Worm (Caenorhabditis elegans) whole organism, L3 larva: ENCODE measurements around the gene exc-15.

ENCODE experiments used
- R02D3.7 ChIP-seq: fragments of 150-350 bp; optimal IDR thresholded peaks from 2 replicates; lab custom pipeline; 2014; ENCODE audit warnings: missing biosample characterization, missing genetic modification characterization
- ZK546.5 ChIP-seq: sonication (generic microtip); optimal IDR thresholded peaks from 2 replicates; lab custom pipeline; 2017; ENCODE audit warnings: missing biosample characterization, missing genetic modification characterization
- aly-2 ChIP-seq: fragments of 150-350 bp; optimal IDR thresholded peaks from 2 replicates; lab custom pipeline; 2014; ENCODE audit warnings: missing biosample characterization, missing genetic modification characterization
- ceh-16 ChIP-seq: sonication (generic microtip); optimal IDR thresholded peaks from 2 replicates; lab custom pipeline; 2017; ENCODE audit warnings: missing biosample characterization, missing genetic modification characterization
- ceh-82 ChIP-seq: fragments of 150-350 bp; optimal IDR thresholded peaks from 2 replicates; lab custom pipeline; 2014; ENCODE audit warnings: missing biosample characterization, missing genetic modification characterization
- ceh-9 ChIP-seq: sonication (generic microtip); optimal IDR thresholded peaks from 2 replicates; lab custom pipeline; 2018; ENCODE audit warnings: missing biosample characterization, missing genetic modification characterization
- egl-5 ChIP-seq: fragments of 150-350 bp; optimal IDR thresholded peaks from 2 replicates; lab custom pipeline; 2017; ENCODE audit warnings: missing biosample characterization, missing genetic modification reagents, missing genetic modification characterization, inconsistent platforms
- elt-1 ChIP-seq: fragments of 150-350 bp; optimal IDR thresholded peaks from 2 replicates; lab custom pipeline; 2014; ENCODE audit warnings: missing biosample characterization, missing genetic modification characterization
- elt-2 ChIP-seq: sonication (generic microtip); optimal IDR thresholded peaks from 2 replicates; lab custom pipeline; 2016; ENCODE audit warnings: missing genetic modification reagents, mild to moderate bottlenecking, missing genetic modification characterization, missing compliant biosample characterization
- elt-3 ChIP-seq, 3 experiments: fragments of 150-350 bp in 1 of 3; sonication (generic microtip) in 2 of 3; optimal IDR thresholded peaks; 2 replicates in 2 of 3; 4 replicates in 1 of 3; lab custom pipeline; 2014 to 2017; ENCODE audit warnings: missing biosample characterization in 3 of 3, missing genetic modification characterization in 3 of 3
- fkh-10 ChIP-seq: sonication (generic microtip); optimal IDR thresholded peaks from 2 replicates; lab custom pipeline; 2017; ENCODE audit warnings: missing biosample characterization, missing genetic modification reagents, missing genetic modification characterization
- fos-1 ChIP-seq: fragments of 150-350 bp; optimal IDR thresholded peaks from 2 replicates; lab custom pipeline; 2014; ENCODE audit warnings: missing biosample characterization, missing genetic modification characterization
- hmg-11 ChIP-seq: sonication (generic microtip); optimal IDR thresholded peaks from 2 replicates; lab custom pipeline; 2016; ENCODE audit warnings: missing genetic modification characterization, missing compliant biosample characterization
- jun-1 ChIP-seq: fragments of 150-350 bp; optimal IDR thresholded peaks from 2 replicates; lab custom pipeline; 2014; ENCODE audit warnings: missing biosample characterization, missing genetic modification reagents, missing genetic modification characterization
- lin-15B ChIP-seq: fragments of 150-350 bp; optimal IDR thresholded peaks from 2 replicates; lab custom pipeline; 2014; ENCODE audit warnings: missing biosample characterization, missing genetic modification characterization
- lin-39 ChIP-seq: fragments of 150-350 bp; optimal IDR thresholded peaks from 2 replicates; lab custom pipeline; 2018; ENCODE audit warnings: missing biosample characterization, missing genetic modification reagents, missing genetic modification characterization
- nfya-1 ChIP-seq: sonication (generic microtip); optimal IDR thresholded peaks from 2 replicates; lab custom pipeline; 2017; ENCODE audit warnings: missing genetic modification characterization, mild to moderate bottlenecking, missing compliant biosample characterization, antibody characterized with exemption, moderate library complexity; ENCODE audit not compliant: insufficient read depth
- nhr-11 ChIP-seq: fragments of 150-350 bp; optimal IDR thresholded peaks from 2 replicates; lab custom pipeline; 2014; ENCODE audit warnings: missing biosample characterization, missing genetic modification characterization
- nhr-23 ChIP-seq: fragments of 150-350 bp; optimal IDR thresholded peaks from 2 replicates; lab custom pipeline; 2014; ENCODE audit warnings: missing biosample characterization, missing genetic modification reagents, missing genetic modification characterization
- nhr-237 ChIP-seq: fragments of 150-350 bp; optimal IDR thresholded peaks from 2 replicates; lab custom pipeline; 2014; ENCODE audit warnings: missing biosample characterization, missing genetic modification characterization
- nhr-25 ChIP-seq: sonication (generic microtip); optimal IDR thresholded peaks from 2 replicates; lab custom pipeline; 2017; ENCODE audit warnings: missing biosample characterization, missing genetic modification characterization
- nhr-43 ChIP-seq: sonication (generic microtip); optimal IDR thresholded peaks from 2 replicates; lab custom pipeline; 2016; ENCODE audit warnings: mild to moderate bottlenecking, missing genetic modification characterization, missing compliant biosample characterization; ENCODE audit not compliant: poor library complexity, severe bottlenecking
- nhr-67 ChIP-seq: fragments of 150-350 bp; optimal IDR thresholded peaks from 2 replicates; lab custom pipeline; 2014; ENCODE audit warnings: missing biosample characterization, missing genetic modification characterization
- nhr-77 ChIP-seq: fragments of 150-350 bp; optimal IDR thresholded peaks from 2 replicates; lab custom pipeline; 2014; ENCODE audit warnings: missing biosample characterization, missing genetic modification characterization
- pha-4 ChIP-seq: fragments of 150-350 bp; optimal IDR thresholded peaks from 2 replicates; lab custom pipeline; 2014; ENCODE audit warnings: missing biosample characterization, missing genetic modification reagents, missing genetic modification characterization
- pqm-1 ChIP-seq: fragments of 150-350 bp; optimal IDR thresholded peaks from 2 replicates; lab custom pipeline; 2017; ENCODE audit warnings: missing biosample characterization, missing genetic modification characterization, inconsistent platforms
- sea-2 ChIP-seq: fragments of 150-350 bp; sonication (generic microtip); optimal IDR thresholded peaks from 4 replicates; lab custom pipeline; 2014; ENCODE audit warnings: missing biosample characterization, missing genetic modification reagents, missing genetic modification characterization
- snpc-4 ChIP-seq: fragments of 150-350 bp; optimal IDR thresholded peaks from 2 replicates; lab custom pipeline; 2014; ENCODE audit warnings: missing biosample characterization, missing genetic modification characterization
- tbx-2 ChIP-seq: sonication (generic microtip); optimal IDR thresholded peaks from 2 replicates; lab custom pipeline; 2016; ENCODE audit warnings: mild to moderate bottlenecking, missing genetic modification characterization, missing compliant biosample characterization
- unc-39 ChIP-seq: sonication (generic microtip); optimal IDR thresholded peaks from 4 replicates; lab custom pipeline; 2017; ENCODE audit warnings: missing biosample characterization, missing genetic modification characterization
- unc-62 ChIP-seq: fragments of 150-350 bp; sonication (generic microtip); optimal IDR thresholded peaks from 4 replicates; lab custom pipeline; 2014; ENCODE audit warnings: missing biosample characterization, missing genetic modification reagents, missing genetic modification characterization
- zag-1 ChIP-seq: fragments of 150-350 bp; optimal IDR thresholded peaks from 2 replicates; lab custom pipeline; 2014; ENCODE audit warnings: missing biosample characterization, missing genetic modification characterization
- ztf-11 ChIP-seq: fragments of 150-350 bp; optimal IDR thresholded peaks from 2 replicates; lab custom pipeline; 2014; ENCODE audit warnings: missing biosample characterization, missing genetic modification characterization
- ztf-4 ChIP-seq: fragments of 150-350 bp; optimal IDR thresholded peaks from 2 replicates; lab custom pipeline; 2014; ENCODE audit warnings: missing biosample characterization, missing genetic modification characterization

exc-15 gene

ce11 chrV:4442749-4443381, 40.4 kb upstream of the exc-15 start, which contains the start of gene rft-1:
Gene rft-1, minus strand, starts transcription at chrV:4443223.
- TF ChIP-seq nhr-43 (no peak), pqm-1 (tag; lab: Kevin White, UChicago) (peak; percentile 12), ZK546.5 (no peak), elt-2 (tag; lab: Kevin White, UChicago) (peak; percentile 50)
- TF ChIP-seq, all 47 proteins: peak for 2

- TF ChIP-seq zag-1 (no peak), ceh-16 (tag; lab: Kevin White, UChicago) (no peak), tbx-2 (tag; lab: Kevin White, UChicago) (no peak), hmg-11 (tag; lab: Kevin White, UChicago) (no peak), nhr-25 (tag; lab: Kevin White, UChicago) (no peak), ceh-82 (no peak)
These were observed 35.6 kb upstream of the exc-15 start for ce11 chrV:4447637-4448036.

- no peak for TF ChIP-seq nhr-11 (tag; lab: Kevin White, UChicago)
- TF ChIP-seq nhr-77 (tag; lab: Kevin White, UChicago) = no peak
- TF ChIP-seq aly-2 (tag; lab: Kevin White, UChicago) = no peak
- peak; percentile 62 for TF ChIP-seq lin-15B (tag; lab: Kevin White, UChicago)
- no peak for TF ChIP-seq nhr-67 (tag; lab: Kevin White, UChicago)
- TF ChIP-seq nhr-23 (tag; lab: Kevin White, UChicago) = no peak
- TF ChIP-seq sea-2 = no peak
- no peak for TF ChIP-seq nhr-25 (tag; lab: Kevin White, UChicago)
- TF ChIP-seq egl-5 (tag; lab: Kevin White, UChicago) = no peak
- TF ChIP-seq ztf-11 = no peak
- no peak for TF ChIP-seq nhr-237 (tag; lab: Kevin White, UChicago)
- TF ChIP-seq unc-62 (GFP tag; lab: Kevin White, UChicago) = no peak
- TF ChIP-seq R02D3.7 (tag; lab: Kevin White, UChicago) = peak; percentile 14
- no peak for TF ChIP-seq ztf-4 (tag; lab: Kevin White, UChicago)
- TF ChIP-seq pqm-1 (tag; lab: Kevin White, UChicago) = no peak
- TF ChIP-seq unc-39 (tag; lab: Kevin White, UChicago) = no peak
- no peak for TF ChIP-seq ceh-16 (tag; lab: Kevin White, UChicago)
- TF ChIP-seq elt-3 (tag; optimal IDR thresholded peaks at IDR 0.05; lab: Kevin White, UChicago) = no peak
- no peak for TF ChIP-seq ceh-9
- no peak for TF ChIP-seq lin-39 (tag; lab: Kevin White, UChicago)
- TF ChIP-seq pha-4 = peak; percentile 85
- TF ChIP-seq ZK546.5 = no peak
- peak; percentile 10 for TF ChIP-seq jun-1
- peak; percentile 57 for TF ChIP-seq hmg-11 (tag; lab: Kevin White, UChicago)
- TF ChIP-seq nfya-1 (tag; lab: Kevin White, UChicago) = peak; percentile 59
- peak; percentile 52 for TF ChIP-seq snpc-4 (tag; lab: Kevin White, UChicago)
- TF ChIP-seq elt-1 = no peak
- no peak for TF ChIP-seq nhr-43
- no peak for TF ChIP-seq fos-1 (tag; lab: Kevin White, UChicago)
- TF ChIP-seq elt-2 (tag; lab: Kevin White, UChicago) = peak; percentile 65
- TF ChIP-seq zag-1 = no peak
- TF ChIP-seq fkh-10 (GFP tag; lab: Kevin White, UChicago) = no peak
- TF ChIP-seq, all 47 proteins: peak for 8
These were observed 32.7 kb upstream of the exc-15 start, which contains the start of gene rft-2 for ce11 chrV:4450523-4451089. Gene rft-2, minus strand, starts transcription at chrV:4450563.

- peak; percentile 10 for TF ChIP-seq fkh-10 (GFP tag; lab: Kevin White, UChicago)
- no peak for TF ChIP-seq egl-5 (tag; lab: Kevin White, UChicago)
- TF ChIP-seq nhr-67 (tag; lab: Kevin White, UChicago) = no peak
- TF ChIP-seq, all 47 proteins: peak for 1
These were observed 28.6 kb upstream of the exc-15 start, which contains the start of gene gnrr-5 for ce11 chrV:4454634-4455033. Gene gnrr-5, minus strand, starts transcription at chrV:4454734.
